Fruit fly (Drosophila melanogaster) whole organism, prepupa: Measurements from ENCODE around the gene CG7785.

ENCODE experiments used
- Blimp-1 ChIP-seq: fragments of 200-800 bp; sonication (Bioruptor generic); optimal IDR thresholded peaks from 3 replicates; lab custom pipeline; 2017; ENCODE audit warnings: missing biosample characterization, missing genetic modification characterization, mild to moderate bottlenecking, moderate library complexity, missing genetic modification reagents
- CG10631 ChIP-seq: fragments of 200-800 bp; sonication (Bioruptor generic); optimal IDR thresholded peaks from 2 replicates; lab custom pipeline; 2016; ENCODE audit warnings: missing biosample characterization, missing genetic modification characterization
- CG11762 ChIP-seq: fragments of 200-800 bp; sonication (Bioruptor generic); optimal IDR thresholded peaks from 3 replicates; lab custom pipeline; 2016; ENCODE audit warnings: missing biosample characterization, missing genetic modification characterization; ENCODE audit not compliant: insufficient read depth
- CG15336 ChIP-seq: fragments of 200-800 bp; sonication (Bioruptor generic); IDR thresholded peaks from 2 replicates; pipeline ENCODE4 v1.3.6; 2022; ENCODE audit warnings: missing biosample characterization, missing genetic modification characterization
- CG1621 ChIP-seq: fragments of 200-800 bp; sonication (Bioruptor generic); optimal IDR thresholded peaks from 3 replicates; lab custom pipeline; 2018; ENCODE audit warnings: missing biosample characterization, mild to moderate bottlenecking, missing genetic modification characterization
- CG3032 ChIP-seq: fragments of 200-800 bp; optimal IDR thresholded peaks from 2 replicates; lab custom pipeline; 2019; ENCODE audit warnings: missing biosample characterization, mild to moderate bottlenecking, missing genetic modification characterization, moderate library complexity
- CG31627 ChIP-seq: fragments of 200-800 bp; sonication (Bioruptor generic); optimal IDR thresholded peaks from 3 replicates; lab custom pipeline; 2016; ENCODE audit warnings: missing biosample characterization, missing genetic modification characterization
- CG32006 ChIP-seq: fragments of 200-800 bp; sonication (Bioruptor generic); optimal IDR thresholded peaks from 3 replicates; lab custom pipeline; 2017; ENCODE audit warnings: missing biosample characterization, mild to moderate bottlenecking, missing genetic modification characterization
- CG34406 ChIP-seq: fragments of 200-800 bp; sonication (Bioruptor generic); optimal IDR thresholded peaks from 3 replicates; lab custom pipeline; 2016; ENCODE audit warnings: missing biosample characterization, missing genetic modification characterization
- CG3919 ChIP-seq: fragments of 200-800 bp; sonication (Bioruptor generic); optimal IDR thresholded peaks from 3 replicates; lab custom pipeline; 2016; ENCODE audit warnings: missing biosample characterization, missing genetic modification characterization
- CG6163 ChIP-seq: fragments of 200-800 bp; sonication (Bioruptor generic); IDR thresholded peaks from 3 replicates; pipeline ENCODE4 v1.3.6; 2022; ENCODE audit warnings: missing biosample characterization, missing genetic modification characterization
- CG6276 ChIP-seq: fragments of 200-800 bp; sonication (Bioruptor generic); optimal IDR thresholded peaks from 2 replicates; lab custom pipeline; 2017; ENCODE audit warnings: missing biosample characterization, mild to moderate bottlenecking, missing genetic modification characterization
- CG6792 ChIP-seq: fragments of 200-800 bp; sonication (Bioruptor generic); optimal IDR thresholded peaks from 3 replicates; lab custom pipeline; 2016; ENCODE audit warnings: missing biosample characterization, missing genetic modification characterization
- CG6808 ChIP-seq: fragments of 200-800 bp; sonication (Bioruptor generic); optimal IDR thresholded peaks from 3 replicates; lab custom pipeline; 2017; ENCODE audit warnings: missing biosample characterization, missing genetic modification characterization, mild to moderate bottlenecking, moderate library complexity, missing genetic modification reagents
- CG6854 ChIP-seq: fragments of 200-800 bp; sonication (Bioruptor generic); optimal IDR thresholded peaks from 2 replicates; lab custom pipeline; 2017; ENCODE audit warnings: missing biosample characterization, mild to moderate bottlenecking, missing genetic modification characterization
- CG7368 ChIP-seq: fragments of 200-800 bp; sonication (Bioruptor generic); optimal IDR thresholded peaks from 3 replicates; lab custom pipeline; 2016; ENCODE audit warnings: missing biosample characterization, missing genetic modification characterization
- CG8319 ChIP-seq: fragments of 200-800 bp; sonication (Bioruptor generic); optimal IDR thresholded peaks from 3 replicates; lab custom pipeline; 2016; ENCODE audit warnings: missing biosample characterization, missing genetic modification characterization
- CG8632 ChIP-seq: fragments of 200-800 bp; sonication (Bioruptor generic); optimal IDR thresholded peaks from 3 replicates; lab custom pipeline; 2016; ENCODE audit warnings: missing biosample characterization, missing genetic modification characterization
- CG9139 ChIP-seq: fragments of 200-800 bp; sonication (Bioruptor generic); optimal IDR thresholded peaks from 3 replicates; lab custom pipeline; 2017; ENCODE audit warnings: missing biosample characterization, mild to moderate bottlenecking, missing genetic modification characterization
- Eip75B ChIP-seq: fragments of 200-800 bp; sonication (Bioruptor generic); optimal IDR thresholded peaks from 3 replicates; lab custom pipeline; 2016; ENCODE audit warnings: missing biosample characterization, missing genetic modification characterization
- Eip78C ChIP-seq: fragments of 200-800 bp; sonication (Bioruptor generic); peaks from one replicate; lab custom pipeline; 2016; ENCODE audit warnings: missing biosample characterization, missing genetic modification characterization
- Eip93F ChIP-seq: fragments of 200-800 bp; sonication (Bioruptor generic); optimal IDR thresholded peaks from 2 replicates; lab custom pipeline; 2016; ENCODE audit warnings: missing biosample characterization, mild to moderate bottlenecking, missing genetic modification characterization
- Ets21C ChIP-seq: fragments of 200-800 bp; sonication (Bioruptor generic); optimal IDR thresholded peaks from 3 replicates; lab custom pipeline; 2016; ENCODE audit warnings: missing biosample characterization, missing genetic modification characterization
- Ets96B ChIP-seq: fragments of 200-800 bp; optimal IDR thresholded peaks from 2 replicates; lab custom pipeline; 2019; ENCODE audit warnings: missing biosample characterization, mild to moderate bottlenecking, missing genetic modification characterization, moderate library complexity
- Gug ChIP-seq: fragments of 200-800 bp; sonication (Bioruptor generic); IDR thresholded peaks from 2 replicates; pipeline ENCODE4 v1.3.6; 2022; ENCODE audit warnings: missing biosample characterization, missing genetic modification characterization
- Hr39 ChIP-seq: fragments of 200-800 bp; sonication (Bioruptor generic); optimal IDR thresholded peaks from 2 replicates; lab custom pipeline; 2016; ENCODE audit warnings: missing biosample characterization, missing genetic modification characterization
- Hr4 ChIP-seq: fragments of 200-800 bp; sonication (Bioruptor generic); optimal IDR thresholded peaks from 3 replicates; lab custom pipeline; 2016; ENCODE audit warnings: missing biosample characterization, missing genetic modification characterization
- Lpt ChIP-seq: fragments of 200-800 bp; sonication (Bioruptor generic); optimal IDR thresholded peaks from 3 replicates; lab custom pipeline; 2016; ENCODE audit warnings: missing biosample characterization, missing genetic modification characterization
- OdsH ChIP-seq: fragments of 200-800 bp; sonication (Bioruptor generic); optimal IDR thresholded peaks from 3 replicates; lab custom pipeline; 2016; ENCODE audit warnings: missing biosample characterization, missing genetic modification characterization
- Smox ChIP-seq: fragments of 200-800 bp; sonication (Bioruptor generic); optimal IDR thresholded peaks from 3 replicates; lab custom pipeline; 2016; ENCODE audit warnings: missing biosample characterization, missing genetic modification characterization
- Sox102F ChIP-seq: fragments of 200-800 bp; sonication (Bioruptor generic); optimal IDR thresholded peaks from 2 replicates; lab custom pipeline; 2016; ENCODE audit warnings: missing biosample characterization, mild to moderate bottlenecking, missing genetic modification characterization
- Sox15 ChIP-seq: fragments of 200-800 bp; sonication (Bioruptor generic); optimal IDR thresholded peaks from 3 replicates; lab custom pipeline; 2016; ENCODE audit warnings: missing biosample characterization, missing genetic modification characterization
- achi ChIP-seq: fragments of 200-800 bp; sonication (Bioruptor generic); optimal IDR thresholded peaks from 3 replicates; lab custom pipeline; 2016; ENCODE audit warnings: missing biosample characterization, missing genetic modification characterization
- cyc ChIP-seq: fragments of 200-800 bp; sonication (Bioruptor generic); optimal IDR thresholded peaks from 3 replicates; lab custom pipeline; 2016; ENCODE audit warnings: missing biosample characterization, missing genetic modification characterization
- dsx ChIP-seq: fragments of 200-800 bp; optimal IDR thresholded peaks from 3 replicates; lab custom pipeline; 2019; ENCODE audit warnings: missing biosample characterization, mild to moderate bottlenecking, missing genetic modification characterization, moderate library complexity; ENCODE audit not compliant: poor library complexity, severe bottlenecking
- eg ChIP-seq: fragments of 200-800 bp; sonication (Bioruptor generic); IDR thresholded peaks from 3 replicates; pipeline ENCODE4 v1.3.6; 2022; ENCODE audit warnings: missing biosample characterization, missing genetic modification characterization
- fd85E ChIP-seq: fragments of 200-800 bp; sonication (Bioruptor generic); optimal IDR thresholded peaks from 3 replicates; lab custom pipeline; 2016; ENCODE audit warnings: missing biosample characterization, missing genetic modification characterization
- lz ChIP-seq: fragments of 200-800 bp; sonication (Bioruptor generic); optimal IDR thresholded peaks from 3 replicates; lab custom pipeline; 2016; ENCODE audit warnings: missing biosample characterization, missing genetic modification characterization
- salr ChIP-seq, 2 experiments: fragments of 200-800 bp; sonication (Bioruptor generic); optimal IDR thresholded peaks; 3 replicates each; lab custom pipeline; 2016 to 2018; ENCODE audit warnings: missing biosample characterization in 2 of 2, missing genetic modification characterization in 2 of 2, mild to moderate bottlenecking in 1 of 2
- spab ChIP-seq: fragments of 200-800 bp; sonication (Bioruptor generic); optimal IDR thresholded peaks from 2 replicates; lab custom pipeline; 2017; ENCODE audit warnings: missing biosample characterization, mild to moderate bottlenecking, missing genetic modification characterization, missing genetic modification reagents
- ss ChIP-seq, 2 experiments: fragments of 200-800 bp; sonication (Bioruptor generic); optimal IDR thresholded peaks; 2 replicates in 1 of 2; 3 replicates in 1 of 2; lab custom pipeline; 2017 to 2018; ENCODE audit warnings: mild to moderate bottlenecking in 2 of 2, missing biosample characterization in 2 of 2, missing genetic modification characterization in 2 of 2, moderate library complexity in 1 of 2
- svp ChIP-seq: fragments of 200-800 bp; sonication (Bioruptor generic); peaks from one replicate; lab custom pipeline; 2016; ENCODE audit warnings: missing biosample characterization, missing genetic modification characterization
- topi ChIP-seq: fragments of 200-800 bp; sonication (Bioruptor generic); optimal IDR thresholded peaks from 3 replicates; lab custom pipeline; 2016; ENCODE audit warnings: missing biosample characterization, missing genetic modification characterization
- vri ChIP-seq: fragments of 200-800 bp; sonication (Bioruptor generic); optimal IDR thresholded peaks from 3 replicates; lab custom pipeline; 2016; ENCODE audit warnings: missing biosample characterization, mild to moderate bottlenecking, missing genetic modification characterization

Gene CG7785

DNA sequence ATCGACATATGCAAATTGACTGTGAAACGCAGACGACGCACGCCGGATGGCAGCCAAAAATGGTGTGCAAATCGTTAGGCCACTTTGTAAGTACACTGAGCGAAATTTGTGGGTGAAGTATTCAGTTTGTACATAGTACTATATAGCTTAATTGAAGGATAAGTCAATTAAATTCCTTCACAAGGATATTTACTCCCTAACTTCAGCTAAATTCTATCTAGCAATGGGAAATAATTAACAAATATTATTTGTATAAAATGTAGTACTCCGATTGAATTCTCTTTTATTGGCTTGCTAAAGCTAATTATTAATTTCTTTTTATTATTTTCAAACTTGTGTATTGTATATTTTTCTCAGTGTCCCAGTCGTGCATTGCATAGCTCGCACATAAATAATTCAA is 7.7 kb downstream of the CG7785 start (continued):
- TF ChIP-seq salr (GFP tag; optimal IDR thresholded peaks at IDR 0.05; lab: Kevin White, UChicago) (peak in 1 of 2 experiments; percentile 1), Eip93F (GFP tag; lab: Kevin White, UChicago) (no peak), Ets21C (no peak), spab (GFP tag; lab: Kevin White, UChicago) (no peak), CG31627 (no peak), OdsH (GFP tag; lab: Kevin White, UChicago) (peak; percentile 24), lz (GFP tag; lab: Kevin White, UChicago) (no peak), Smox (GFP tag; lab: Kevin White, UChicago) (no peak), CG11762 (no peak), cyc (GFP tag; lab: Kevin White, UChicago) (no peak), CG34406 (GFP tag; lab: Kevin White, UChicago) (no peak), CG32006 (peak; percentile 62), dsx (GFP tag; lab: Kevin White, UChicago) (peak; percentile 17), topi (no peak), CG9139 (GFP tag; lab: Kevin White, UChicago) (no peak), CG6808 (GFP tag; lab: Kevin White, UChicago) (no peak), svp (GFP tag; lab: Kevin White, UChicago) (peak; percentile 44), CG3919 (GFP tag; lab: Kevin White, UChicago) (no peak), Blimp-1 (GFP tag; lab: Kevin White, UChicago) (no peak), Lpt (GFP tag; lab: Kevin White, UChicago) (no peak), CG3032 (tag; lab: Kevin White, UChicago) (no peak), CG7368 (GFP tag; lab: Kevin White, UChicago) (no peak), Eip78C (GFP tag; lab: Kevin White, UChicago) (peak; percentile 64), Gug (GFP tag; lab: Robert Waterston, UW) (0 out of 2 replicates have a peak, but pooled peaks have one; percentile 14), CG6163 (no peak), CG6276 (GFP tag; lab: Kevin White, UChicago) (no peak), CG6792 (GFP tag; lab: Kevin White, UChicago) (no peak), CG1621 (no peak), ss (GFP tag; optimal IDR thresholded peaks at IDR 0.05; lab: Kevin White, UChicago) (no peak), eg (GFP tag; lab: Robert Waterston, UW) (peak; percentile 59; the same call in 2 of the 3 replicates), Sox15 (GFP tag; lab: Kevin White, UChicago) (no peak), CG15336 (GFP tag; lab: Robert Waterston, UW) (peak; percentile 73), fd85E (GFP tag; lab: Kevin White, UChicago) (no peak), CG6854 (no peak), Hr39 (no peak)
- TF ChIP-seq, all 60 proteins: peak for 15

DNA sequence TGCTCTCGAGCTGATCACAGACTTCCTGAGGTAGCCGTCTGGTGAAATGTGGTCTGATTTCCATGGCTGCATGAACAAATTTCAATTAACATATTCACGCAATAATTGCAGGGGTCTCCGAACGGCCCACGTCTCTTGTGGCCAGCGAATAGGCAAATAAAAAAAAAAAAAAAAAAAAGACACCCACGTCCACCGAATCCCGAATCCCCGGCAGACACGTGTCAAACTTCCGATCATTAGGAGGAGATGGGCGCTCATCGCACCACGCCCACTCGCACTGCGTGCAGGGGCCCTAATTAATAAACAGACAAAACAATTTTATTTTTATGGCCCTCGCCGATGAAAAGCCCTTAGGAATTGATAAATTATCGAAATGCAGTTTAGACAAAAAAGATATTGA is 22.2 kb downstream of the CG7785 start:
- TF ChIP-seq svp (GFP tag; lab: Kevin White, UChicago) (no peak), vri (GFP tag; lab: Kevin White, UChicago) (no peak), CG8319 (GFP tag; lab: Kevin White, UChicago) (no peak), Hr4 (GFP tag; lab: Kevin White, UChicago) (no peak), achi (GFP tag; lab: Kevin White, UChicago) (no peak), CG10631 (no peak), CG6163 (no peak), Sox102F (GFP tag; lab: Kevin White, UChicago) (no peak), Ets96B (tag; lab: Kevin White, UChicago) (no peak), lz (GFP tag; lab: Kevin White, UChicago) (no peak), Eip75B (no peak), CG8632 (GFP tag; lab: Kevin White, UChicago) (no peak), topi (no peak), Eip93F (GFP tag; lab: Kevin White, UChicago) (no peak), OdsH (GFP tag; lab: Kevin White, UChicago) (no peak), CG32006 (no peak)
